Fruit fly (Drosophila melanogaster) whole organism, prepupa: ENCODE measurements around the gene CG8840.

Experiments used
- CG6792 ChIP-seq: fragments of 200-800 bp; sonication (Bioruptor generic); optimal IDR thresholded peaks from 3 replicates; lab custom pipeline; 2016; ENCODE audit warnings: missing biosample characterization, missing genetic modification characterization
- fd59A ChIP-seq: fragments of 200-800 bp; sonication (Bioruptor generic); optimal IDR thresholded peaks from 2 replicates; lab custom pipeline; 2017; ENCODE audit warnings: missing biosample characterization, mild to moderate bottlenecking, missing genetic modification characterization, missing genetic modification reagents
- fkh ChIP-seq: fragments of 200-800 bp; sonication (Bioruptor generic); optimal IDR thresholded peaks from 3 replicates; lab custom pipeline; 2017; ENCODE audit warnings: missing biosample characterization, mild to moderate bottlenecking, missing genetic modification characterization, moderate library complexity
- pdm3 ChIP-seq: fragments of 200-800 bp; sonication (Bioruptor generic); optimal IDR thresholded peaks from 3 replicates; lab custom pipeline; 2016; ENCODE audit warnings: missing biosample characterization, missing genetic modification characterization
- vri ChIP-seq: fragments of 200-800 bp; sonication (Bioruptor generic); optimal IDR thresholded peaks from 3 replicates; lab custom pipeline; 2016; ENCODE audit warnings: missing biosample characterization, mild to moderate bottlenecking, missing genetic modification characterization

dm6 chr2L:3407722-3408121 is 2.6 kb upstream of the CG8840 start:
- TF ChIP-seq vri (GFP tag; lab: Kevin White, UChicago) (no peak), fd59A (GFP tag; lab: Kevin White, UChicago) (no peak), CG6792 (GFP tag; lab: Kevin White, UChicago) (no peak), pdm3 (no peak), fkh (GFP tag; lab: Kevin White, UChicago) (no peak)
